Worm (Caenorhabditis elegans): ENCODE data around the gene fmi-1.

fmi-1 gene

DNA sequence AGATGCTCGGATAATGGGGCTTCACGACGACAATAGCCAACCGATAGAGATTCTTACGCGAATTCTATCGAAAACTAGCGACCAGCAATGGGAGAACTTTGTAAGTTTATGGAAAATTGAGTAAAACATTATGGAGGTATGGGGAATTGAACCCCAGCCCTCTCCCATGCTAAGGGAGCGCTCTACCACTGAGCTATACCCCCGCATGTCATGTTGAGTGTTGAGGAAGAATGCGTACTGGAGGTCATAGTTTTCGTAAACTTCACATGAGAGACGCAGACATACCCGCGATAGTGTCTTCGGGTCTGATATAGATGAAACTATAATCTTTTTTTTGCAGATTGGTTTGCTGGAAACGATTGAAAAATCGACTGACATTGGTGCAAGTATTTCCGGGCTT lies 15.5 kb upstream of the fmi-1 start (continued):
- TF ChIP-seq dve-1 (tag; optimal IDR thresholded peaks at IDR 0.05; ENCODE audit: insufficient read depth), result peak; percentile 80
- peak; percentile 80; the same call in 1 of the 2 replicates for TF ChIP-seq zip-11 (GFP tag; IDR thresholded peaks at IDR 0.05)
- no peak for TF ChIP-seq lin-39 (tag; optimal IDR thresholded peaks at IDR 0.05)
- no peak for TF ChIP-seq unc-62 (GFP tag; optimal IDR thresholded peaks at IDR 0.05 in 1 of 2)
- no peak for TF ChIP-seq unc-62 (tag; optimal IDR thresholded peaks at IDR 0.05)
- TF ChIP-seq ctbp-1 (GFP tag; IDR thresholded peaks at IDR 0.05), result peak; percentile 85
- TF ChIP-seq lin-1 (GFP tag; IDR thresholded peaks at IDR 0.05), result peak; percentile 75
- TF ChIP-seq mxl-2 (GFP tag; conservative IDR thresholded peaks at IDR 0.05), result 0 out of 2 replicates have a peak, but pooled peaks have one; percentile 48
- TF ChIP-seq ztf-7 (tag; optimal IDR thresholded peaks at IDR 0.05), result peak; percentile 77
- peak; percentile 77 for TF ChIP-seq tra-1 (GFP tag; IDR thresholded peaks at IDR 0.05)
- 0 out of 2 replicates have a peak, but pooled peaks have one; percentile 65 for TF ChIP-seq Y75B8A.6 (GFP tag; IDR thresholded peaks at IDR 0.05)
- TF ChIP-seq zfp-3 (GFP tag; conservative IDR thresholded peaks at IDR 0.05), result 0 out of 2 replicates have a peak, but pooled peaks have one; percentile 39
- peak; percentile 36 for TF ChIP-seq lin-13 (GFP tag; optimal IDR thresholded peaks at IDR 0.05)
- peak; percentile 62 for TF ChIP-seq gei-8 (GFP tag; optimal IDR thresholded peaks at IDR 0.05)
- peak; percentile 94 for TF ChIP-seq daf-19 (GFP tag; conservative IDR thresholded peaks at IDR 0.05)
- TF ChIP-seq R02D3.7 (tag; optimal IDR thresholded peaks at IDR 0.05), result no peak
- TF ChIP-seq sdz-12 (GFP tag; optimal IDR thresholded peaks at IDR 0.05), result no peak
- peak; percentile 64 for TF ChIP-seq mxl-3 (GFP tag; optimal IDR thresholded peaks at IDR 0.05)
- TF ChIP-seq mdl-1 (tag; optimal IDR thresholded peaks at IDR 0.05), result peak in 1 of 2 experiments; percentile 68
- no peak for TF ChIP-seq ceh-82 (tag; optimal IDR thresholded peaks at IDR 0.05)
- TF ChIP-seq spr-3 (GFP tag; optimal IDR thresholded peaks at IDR 0.05), result peak; percentile 86
- peak; percentile 50 for TF ChIP-seq unc-130 (GFP tag; optimal IDR thresholded peaks at IDR 0.05)

DNA sequence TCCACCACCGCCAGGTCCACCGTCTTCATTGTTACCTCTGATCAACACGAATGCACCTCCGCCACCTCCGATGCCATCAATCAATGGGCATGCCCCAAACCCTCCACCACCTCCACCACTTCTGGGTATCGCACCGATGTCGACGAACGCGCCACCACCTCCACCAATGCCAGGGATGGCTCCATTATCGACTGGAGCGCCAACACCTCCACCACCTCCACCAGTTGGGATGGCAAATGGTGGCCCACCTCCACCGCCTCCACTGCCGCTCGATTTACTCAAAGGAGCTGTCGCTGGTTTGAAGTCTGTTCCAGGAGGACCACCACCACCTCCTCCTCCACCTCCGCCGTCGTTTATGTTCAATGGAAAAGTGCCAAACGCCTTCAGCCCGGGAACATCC lies 14.5 kb upstream of the fmi-1 start:
- TF ChIP-seq T26A8.4 (GFP tag; IDR thresholded peaks at IDR 0.05), result no peak
- peak; percentile 90 for TF ChIP-seq set-16 (GFP tag; IDR thresholded peaks at IDR 0.05)
- peak; percentile 69 for TF ChIP-seq aha-1 (tag)
- peak; percentile 71; the same call in 1 of the 2 replicates for TF ChIP-seq D1046.2 (GFP tag; IDR thresholded peaks at IDR 0.05)

ce11 chrV:13006754-13007153 lies 12.1 kb upstream of the fmi-1 start:
- TF ChIP-seq arid-1 (GFP tag; conservative IDR thresholded peaks at IDR 0.05), result 0 out of 2 replicates have a peak, but pooled peaks have one; percentile 28
- TF ChIP-seq ceh-32 (tag; optimal IDR thresholded peaks at IDR 0.05; ENCODE audit: poor library complexity), result no peak
- no peak for TF ChIP-seq Y48G9A.11 (GFP tag; IDR thresholded peaks at IDR 0.05)
- TF ChIP-seq daf-16 (GFP tag; optimal IDR thresholded peaks at IDR 0.05), result no peak
- no peak for TF ChIP-seq daf-16 (tag; optimal IDR thresholded peaks at IDR 0.05)
- no peak for TF ChIP-seq ceh-28 (tag; optimal IDR thresholded peaks at IDR 0.05)
- no peak for TF ChIP-seq madf-9 (GFP tag; conservative IDR thresholded peaks at IDR 0.05)
- TF ChIP-seq F26F4.8 (GFP tag; conservative IDR thresholded peaks at IDR 0.05), result no peak
- TF ChIP-seq mxl-3 (GFP tag; optimal IDR thresholded peaks at IDR 0.05), result no peak
- peak; percentile 40 for TF ChIP-seq lin-38 (GFP tag; IDR thresholded peaks at IDR 0.05)
- TF ChIP-seq nhr-25 (tag; optimal IDR thresholded peaks at IDR 0.05; ENCODE audit: borderline replicate concordance, insufficient read depth), result no peak
- no peak for TF ChIP-seq skn-1 (tag; optimal IDR thresholded peaks at IDR 0.05)
- TF ChIP-seq F10B5.3 (tag; optimal IDR thresholded peaks at IDR 0.05), result no peak
- no peak for TF ChIP-seq dpl-1 (GFP tag; optimal IDR thresholded peaks at IDR 0.05)
- TF ChIP-seq D1046.2 (GFP tag; IDR thresholded peaks at IDR 0.05), result no peak
- no peak for TF ChIP-seq unc-39 (tag; optimal IDR thresholded peaks at IDR 0.05)
